Worm (Caenorhabditis elegans) whole organism, young adult: Measurements from ENCODE around the gene tag-280.

Source experiments
- B0019.2 ChIP-seq: fragments of 200-800 bp; sonication (Bioruptor generic); conservative IDR thresholded peaks from 2 replicates; pipeline ENCODE4 v1.3.6; 2022; ENCODE audit warnings: missing genetic modification reagents, missing genetic modification characterization, missing compliant biosample characterization
- C06A6.2 ChIP-seq: fragments of 200-800 bp; sonication (Bioruptor generic); conservative IDR thresholded peaks from 2 replicates; pipeline ENCODE4 v1.3.6; 2022; ENCODE audit warnings: missing genetic modification characterization, missing compliant biosample characterization
- D2030.7 ChIP-seq: fragments of 200-800 bp; sonication (Bioruptor generic); IDR thresholded peaks from 2 replicates; pipeline ENCODE4 v1.3.6; 2022; ENCODE audit warnings: missing genetic modification reagents, missing genetic modification characterization, missing compliant biosample characterization
- F37B4.10 ChIP-seq: fragments of 200-800 bp; sonication (Bioruptor generic); IDR thresholded peaks from 2 replicates; pipeline ENCODE4 v1.3.6; 2022; ENCODE audit warnings: missing genetic modification characterization, missing compliant biosample characterization
- F57C9.4 ChIP-seq: sonication (generic microtip); optimal IDR thresholded peaks from 2 replicates; lab custom pipeline; 2017; ENCODE audit warnings: mild to moderate bottlenecking, missing genetic modification characterization, missing compliant biosample characterization
- K12H6.12 ChIP-seq: fragments of 200-800 bp; sonication (Bioruptor generic); optimal IDR thresholded peaks from 2 replicates; lab custom pipeline; 2018; ENCODE audit warnings: mild to moderate bottlenecking, missing genetic modification characterization, missing compliant biosample characterization
- T07F8.4 ChIP-seq: sonication (generic microtip); optimal IDR thresholded peaks from 2 replicates; lab custom pipeline; 2016; ENCODE audit warnings: mild to moderate bottlenecking, missing genetic modification characterization, moderate library complexity, missing compliant biosample characterization
- T26A5.8 ChIP-seq: sonication (generic microtip); optimal IDR thresholded peaks from 2 replicates; lab custom pipeline; 2016; ENCODE audit warnings: missing genetic modification characterization, missing compliant biosample characterization
- Y67H2A.10 ChIP-seq: fragments of 200-800 bp; sonication (Bioruptor generic); conservative IDR thresholded peaks from 2 replicates; pipeline ENCODE4 v1.3.6; 2022; ENCODE audit warnings: missing genetic modification reagents, missing genetic modification characterization, missing compliant biosample characterization
- aptf-2 ChIP-seq: fragments of 200-800 bp; sonication (Bioruptor generic); conservative IDR thresholded peaks from 2 replicates; pipeline ENCODE4 v1.3.6; 2022; ENCODE audit warnings: missing genetic modification reagents, missing genetic modification characterization, missing compliant biosample characterization
- aptf-3 ChIP-seq: fragments of 200-800 bp; sonication (Bioruptor generic); IDR thresholded peaks from 2 replicates; pipeline ENCODE4 v1.3.6; 2022; ENCODE audit warnings: missing genetic modification characterization, missing compliant biosample characterization
- atf-7 ChIP-seq: sonication (generic microtip); optimal IDR thresholded peaks from 2 replicates; lab custom pipeline; 2017; ENCODE audit warnings: mild to moderate bottlenecking, missing genetic modification characterization, missing compliant biosample characterization
- athp-1 ChIP-seq: sonication (generic microtip); optimal IDR thresholded peaks from 2 replicates; lab custom pipeline; 2017; ENCODE audit warnings: mild to moderate bottlenecking, missing genetic modification characterization, missing compliant biosample characterization
- attf-3 ChIP-seq: fragments of 200-800 bp; sonication (Bioruptor generic); conservative IDR thresholded peaks from 2 replicates; pipeline ENCODE4 v1.3.6; 2022; ENCODE audit warnings: missing genetic modification reagents, missing genetic modification characterization, missing compliant biosample characterization
- ccch-3 ChIP-seq: fragments of 200-800 bp; sonication (Bioruptor generic); optimal IDR thresholded peaks from 2 replicates; lab custom pipeline; 2018; ENCODE audit warnings: mild to moderate bottlenecking, missing genetic modification characterization, missing compliant biosample characterization
- cebp-2 ChIP-seq: fragments of 200-800 bp; sonication (Bioruptor generic); IDR thresholded peaks from 2 replicates; pipeline ENCODE4 v1.3.6; 2022; ENCODE audit warnings: missing genetic modification characterization, missing compliant biosample characterization
- ceh-58 ChIP-seq: fragments of 200-800 bp; sonication (Bioruptor generic); IDR thresholded peaks from 2 replicates; pipeline ENCODE4 v1.3.6; 2022; ENCODE audit warnings: missing genetic modification characterization, missing compliant biosample characterization
- ceh-79 ChIP-seq: sonication (generic microtip); optimal IDR thresholded peaks from 2 replicates; lab custom pipeline; 2017; ENCODE audit warnings: mild to moderate bottlenecking, missing genetic modification characterization, missing compliant biosample characterization
- die-1 ChIP-seq: sonication (generic microtip); optimal IDR thresholded peaks from 2 replicates; lab custom pipeline; 2016; ENCODE audit warnings: missing genotype, mild to moderate bottlenecking, missing genetic modification characterization, missing compliant biosample characterization
- egl-18 ChIP-seq: fragments of 200-800 bp; sonication (Bioruptor generic); IDR thresholded peaks from 2 replicates; pipeline ENCODE4 v1.3.6; 2022; ENCODE audit warnings: missing genetic modification reagents, missing genetic modification characterization, missing compliant biosample characterization
- egl-44 ChIP-seq: fragments of 200-800 bp; sonication (Bioruptor generic); IDR thresholded peaks from 2 replicates; pipeline ENCODE4 v1.3.6; 2022; ENCODE audit warnings: missing genetic modification reagents, missing genetic modification characterization, missing compliant biosample characterization
- egrh-3 ChIP-seq: fragments of 200-800 bp; sonication (Bioruptor generic); IDR thresholded peaks from 2 replicates; pipeline ENCODE4 v1.3.6; 2022; ENCODE audit warnings: missing genetic modification reagents, missing genetic modification characterization, missing compliant biosample characterization
- gei-17 ChIP-seq: fragments of 200-800 bp; sonication (Bioruptor generic); optimal IDR thresholded peaks from 2 replicates; lab custom pipeline; 2018; ENCODE audit warnings: mild to moderate bottlenecking, missing genetic modification characterization, missing compliant biosample characterization
- him-1 ChIP-seq: sonication (generic microtip); optimal IDR thresholded peaks from 2 replicates; lab custom pipeline; 2016; ENCODE audit warnings: missing genotype, missing genetic modification reagents, missing genetic modification characterization, missing compliant biosample characterization
- hlh-12 ChIP-seq: sonication (generic microtip); optimal IDR thresholded peaks from 2 replicates; lab custom pipeline; 2016; ENCODE audit warnings: missing genetic modification characterization, missing compliant biosample characterization
- lag-1 ChIP-seq: fragments of 200-800 bp; sonication (Bioruptor generic); IDR thresholded peaks from 2 replicates; pipeline ENCODE4 v1.3.6; 2022; ENCODE audit warnings: missing genetic modification reagents, missing genetic modification characterization, missing compliant biosample characterization
- lir-1 ChIP-seq: fragments of 200-800 bp; sonication (Bioruptor generic); conservative IDR thresholded peaks from 2 replicates; pipeline ENCODE4 v1.3.6; 2022; ENCODE audit warnings: missing genetic modification reagents, missing genetic modification characterization, missing compliant biosample characterization
- madf-3 ChIP-seq: fragments of 200-800 bp; sonication (Bioruptor generic); IDR thresholded peaks from 2 replicates; pipeline ENCODE4 v1.3.6; 2022; ENCODE audit warnings: missing genetic modification reagents, missing genetic modification characterization, missing compliant biosample characterization
- madf-8 ChIP-seq: fragments of 200-800 bp; sonication (Bioruptor generic); conservative IDR thresholded peaks from 2 replicates; pipeline ENCODE4 v1.3.6; 2022; ENCODE audit warnings: missing genetic modification reagents, missing genetic modification characterization, missing compliant biosample characterization
- mes-4 ChIP-seq: sonication (generic microtip); optimal IDR thresholded peaks from 2 replicates; lab custom pipeline; 2016; ENCODE audit warnings: missing genotype, missing genetic modification characterization, missing compliant biosample characterization
- nfyb-1 ChIP-seq: fragments of 200-800 bp; sonication (Bioruptor generic); IDR thresholded peaks from 2 replicates; pipeline ENCODE4 v1.3.6; 2022; ENCODE audit warnings: missing genetic modification reagents, missing genetic modification characterization, missing compliant biosample characterization
- nhr-80 ChIP-seq: sonication (generic microtip); optimal IDR thresholded peaks from 2 replicates; lab custom pipeline; 2016; ENCODE audit warnings: missing genetic modification characterization, missing compliant biosample characterization
- repo-1 ChIP-seq: sonication (generic microtip); optimal IDR thresholded peaks from 2 replicates; lab custom pipeline; 2017; ENCODE audit warnings: mild to moderate bottlenecking, missing genetic modification characterization, missing compliant biosample characterization
- tlf-1 ChIP-seq: fragments of 200-800 bp; sonication (Bioruptor generic); optimal IDR thresholded peaks from 2 replicates; lab custom pipeline; 2018; ENCODE audit warnings: mild to moderate bottlenecking, missing genetic modification characterization, missing compliant biosample characterization
- unc-62 ChIP-seq: fragments of 150-350 bp; optimal IDR thresholded peaks from 2 replicates; lab custom pipeline; 2014; ENCODE audit warnings: missing biosample characterization, missing genetic modification reagents, missing genetic modification characterization
- xnd-1 ChIP-seq: sonication (generic microtip); optimal IDR thresholded peaks from 2 replicates; lab custom pipeline; 2016; ENCODE audit warnings: missing genotype, missing genetic modification reagents, missing genetic modification characterization, missing compliant biosample characterization
- zfh-2 ChIP-seq: fragments of 200-800 bp; sonication (Bioruptor generic); conservative IDR thresholded peaks from 2 replicates; pipeline ENCODE4 v1.3.6; 2022; ENCODE audit warnings: missing genetic modification reagents, missing genetic modification characterization, missing compliant biosample characterization
- ztf-18 ChIP-seq: sonication (generic microtip); optimal IDR thresholded peaks from 2 replicates; lab custom pipeline; 2016; ENCODE audit warnings: missing genotype, mild to moderate bottlenecking, missing genetic modification characterization, missing compliant biosample characterization
- ztf-28 ChIP-seq: fragments of 200-800 bp; sonication (Bioruptor generic); IDR thresholded peaks from 2 replicates; pipeline ENCODE4 v1.3.6; 2022; ENCODE audit warnings: missing genetic modification reagents, missing genetic modification characterization, missing compliant biosample characterization
- ztf-6 ChIP-seq: fragments of 200-800 bp; sonication (Bioruptor generic); IDR thresholded peaks from 2 replicates; pipeline ENCODE4 v1.3.6; 2022; ENCODE audit warnings: missing genetic modification reagents, missing genetic modification characterization, missing compliant biosample characterization

Gene tag-280

DNA sequence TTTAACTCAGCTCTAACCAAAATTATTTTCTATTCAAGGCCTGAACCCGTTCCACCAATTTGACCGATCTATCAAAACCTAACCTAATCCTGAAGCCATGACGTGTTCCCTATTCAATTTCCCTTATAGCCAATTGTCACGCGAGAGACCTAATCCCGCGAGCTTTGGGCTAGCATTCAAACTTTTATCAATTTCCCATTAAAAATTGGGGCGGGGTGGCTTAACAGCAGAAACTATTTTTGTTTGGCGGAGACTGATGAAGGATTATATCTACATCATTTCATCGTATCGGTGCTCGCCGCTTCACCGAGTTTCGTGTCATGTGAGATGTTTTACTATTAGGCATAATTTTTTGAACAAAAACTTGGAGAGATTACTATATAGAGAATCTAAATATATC is 28.4 kb downstream of the tag-280 start:
- TF ChIP-seq die-1 (tag; lab: Kevin White, UChicago) (no peak), athp-1 (tag; lab: Kevin White, UChicago) (no peak), ztf-6 (GFP tag; lab: Robert Waterston, UW) (no peak), T07F8.4 (no peak)

DNA sequence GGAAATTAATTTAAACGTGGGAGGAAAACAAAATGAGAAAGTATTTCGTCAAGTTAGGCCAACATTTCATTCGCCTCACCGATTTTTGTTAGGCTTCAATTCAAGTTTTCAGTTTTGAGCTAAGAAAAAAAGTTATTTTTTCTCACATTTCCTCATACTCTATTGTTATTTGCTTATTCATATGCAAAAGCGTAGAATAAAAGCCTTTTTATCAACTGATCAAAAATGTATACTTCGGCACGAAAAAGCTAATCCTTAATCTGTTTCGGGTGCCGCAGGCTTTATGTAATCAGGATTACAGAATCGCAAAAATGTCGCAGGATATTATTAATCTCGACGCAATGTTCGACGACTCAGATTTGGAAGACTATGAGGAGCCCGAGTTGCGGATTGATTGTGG is 29.5 kb downstream of the tag-280 start, which contains the start of gene T21B4.15:
T21B4.15 (plus strand) TSS at position 301 of the 400 bp plus-strand sequence.
- TF ChIP-seq die-1 (tag; lab: Kevin White, UChicago) (no peak), ceh-79 (tag; lab: Kevin White, UChicago) (no peak)

DNA sequence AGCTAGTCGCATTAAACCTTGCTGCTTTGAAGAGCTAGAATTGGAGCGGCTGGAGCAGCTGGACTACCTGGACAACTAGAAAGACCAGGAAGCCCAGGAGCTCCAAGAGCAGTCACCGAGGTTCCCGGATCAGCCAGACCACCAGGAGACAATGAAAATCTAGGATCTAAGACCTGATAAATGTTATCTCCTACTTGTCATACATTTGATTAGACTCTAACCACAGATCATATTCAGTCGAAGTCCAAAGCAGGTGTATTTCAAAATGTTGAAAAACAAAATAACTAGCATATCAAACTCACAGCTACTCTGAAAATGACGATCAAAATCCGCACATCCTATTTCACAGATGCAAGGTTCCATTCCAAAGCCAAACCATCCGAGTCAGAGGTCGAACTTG is 31.5 kb downstream of the tag-280 start, which contains the start of gene srz-6:
srz-6 (plus strand) TSS at position 301 of the 400 bp plus-strand sequence.
- TF ChIP-seq zfh-2: 0 out of 2 replicates have a peak, but pooled peaks have one; percentile 29
- no peak for TF ChIP-seq egl-18 (GFP tag; lab: Robert Waterston, UW)

DNA sequence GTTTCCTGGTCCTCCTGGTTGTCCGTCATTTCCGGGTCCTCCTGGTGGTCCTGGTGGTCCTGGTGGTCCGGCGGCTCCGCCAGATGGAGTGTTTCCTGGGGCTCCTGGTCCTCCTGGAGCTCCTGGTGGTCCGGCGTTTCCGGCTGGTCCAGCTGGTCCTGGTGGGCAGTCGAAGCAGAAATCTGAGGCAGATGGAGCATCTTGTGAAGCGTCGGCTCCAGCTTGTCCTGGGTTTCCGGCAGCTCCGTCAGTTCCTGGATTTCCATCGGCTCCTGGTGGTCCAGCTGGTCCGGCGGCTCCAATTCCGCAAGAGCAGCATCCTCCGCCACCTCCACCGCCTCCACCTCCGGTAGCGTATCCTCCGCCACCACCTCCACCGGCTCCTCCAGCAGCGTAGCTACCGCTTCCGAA is 33.6 kb downstream of the tag-280 start:
- peak; percentile 74 for TF ChIP-seq zfh-2
- TF ChIP-seq egrh-3: peak; percentile 97
- TF ChIP-seq ccch-3: no peak
- TF ChIP-seq F37B4.10 (GFP tag; lab: Robert Waterston, UW): 0 out of 2 replicates have a peak, but pooled peaks have one; percentile 71
- 0 out of 2 replicates have a peak, but pooled peaks have one; percentile 4 for TF ChIP-seq cebp-2 (GFP tag; lab: Robert Waterston, UW)
- TF ChIP-seq, all 124 proteins: peak for 4

DNA sequence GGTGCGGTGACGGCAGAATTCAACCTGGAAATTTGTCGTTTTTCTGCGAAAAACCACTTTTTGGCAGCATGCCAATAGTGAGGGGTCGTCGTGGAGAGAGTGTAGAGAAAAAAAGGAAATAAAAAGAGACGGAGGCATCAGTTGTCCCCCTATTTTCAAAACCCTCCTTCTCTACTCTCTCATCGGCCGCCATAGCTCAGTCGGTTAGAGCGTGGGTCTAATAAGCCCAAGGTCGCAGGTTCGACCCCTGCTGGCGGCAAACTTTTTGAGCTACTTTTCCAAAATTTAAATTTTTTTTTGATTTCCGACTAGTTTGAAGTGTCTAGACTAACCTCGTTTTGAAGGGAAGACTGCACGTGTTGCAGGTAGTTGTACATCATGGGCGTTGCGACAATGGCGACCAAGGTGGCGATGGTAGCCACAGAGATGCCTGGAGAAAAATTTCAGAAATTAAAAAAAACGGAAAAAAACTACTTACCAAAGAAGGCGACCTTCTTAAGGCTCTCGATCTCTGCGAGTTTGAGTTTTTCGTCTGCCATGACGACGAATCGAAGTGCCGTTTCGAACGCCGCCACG is 34.2 kb downstream of the tag-280 start, which contains the start of gene col-85:
col-85 (minus strand) TSS at position 540 of the 576 bp plus-strand sequence.
- TF ChIP-seq K12H6.12 (tag; lab: Kevin White, UChicago): peak; percentile 23
- TF ChIP-seq D2030.7 (GFP tag; lab: Robert Waterston, UW): peak; percentile 83
- peak; percentile 49 for TF ChIP-seq T26A5.8
- no peak for TF ChIP-seq xnd-1 (tag; lab: Kevin White, UChicago)
- TF ChIP-seq B0019.2 (GFP tag; lab: Robert Waterston, UW): peak; percentile 75
- TF ChIP-seq madf-8 (GFP tag; lab: Robert Waterston, UW): no peak; the same call in 1 of the 2 replicates
- TF ChIP-seq gei-17 (GFP tag; lab: Kevin White, UChicago): peak; percentile 5
- TF ChIP-seq him-1 (tag; lab: Kevin White, UChicago): peak; percentile 89
- TF ChIP-seq unc-62 (GFP tag; lab: Kevin White, UChicago): no peak
- no peak for TF ChIP-seq lag-1 (GFP tag; lab: Robert Waterston, UW)
- 0 out of 2 replicates have a peak, but pooled peaks have one; percentile 34 for TF ChIP-seq aptf-2 (GFP tag; lab: Robert Waterston, UW)
- TF ChIP-seq egl-44 (GFP tag; lab: Robert Waterston, UW): peak; percentile 89
- peak; percentile 77; the same call in 1 of the 2 replicates for TF ChIP-seq madf-3 (GFP tag; lab: Robert Waterston, UW)
- TF ChIP-seq tlf-1 (GFP tag; lab: Kevin White, UChicago): peak; percentile 57
- TF ChIP-seq Y67H2A.10 (GFP tag; lab: Robert Waterston, UW): no peak
- TF ChIP-seq nhr-80 (tag; lab: Kevin White, UChicago): peak; percentile 39
- peak; percentile 58 for TF ChIP-seq lir-1 (GFP tag; lab: Robert Waterston, UW)
- no peak for TF ChIP-seq aptf-3 (GFP tag; lab: Robert Waterston, UW)
- TF ChIP-seq ztf-28 (GFP tag; lab: Robert Waterston, UW): peak; percentile 81
- peak; percentile 85 for TF ChIP-seq T07F8.4
- TF ChIP-seq ztf-6 (GFP tag; lab: Robert Waterston, UW): peak; percentile 81
- TF ChIP-seq ztf-18 (tag; lab: Kevin White, UChicago): peak; percentile 81
- TF ChIP-seq hlh-12 (tag; lab: Kevin White, UChicago): peak; percentile 65
- TF ChIP-seq atf-7 (tag; lab: Kevin White, UChicago): peak; percentile 67
- TF ChIP-seq mes-4 (tag; lab: Kevin White, UChicago): peak; percentile 45
- 0 out of 2 replicates have a peak, but pooled peaks have one; percentile 50 for TF ChIP-seq egl-18 (GFP tag; lab: Robert Waterston, UW)
- peak; percentile 77 for TF ChIP-seq attf-3 (GFP tag; lab: Robert Waterston, UW)
- 0 out of 2 replicates have a peak, but pooled peaks have one; percentile 35 for TF ChIP-seq C06A6.2 (GFP tag; lab: Robert Waterston, UW)
- TF ChIP-seq repo-1 (tag; lab: Kevin White, UChicago): peak; percentile 50
- peak; percentile 93 for TF ChIP-seq ceh-58 (GFP tag; lab: Robert Waterston, UW)
- TF ChIP-seq F57C9.4: no peak
- TF ChIP-seq die-1 (tag; lab: Kevin White, UChicago): peak; percentile 87
- TF ChIP-seq nfyb-1 (GFP tag; lab: Robert Waterston, UW): peak; percentile 93
- peak; percentile 23 for TF ChIP-seq ceh-79 (tag; lab: Kevin White, UChicago)
